Worm (Caenorhabditis elegans): Measurements from ENCODE around the gene clec-72.

DNA sequence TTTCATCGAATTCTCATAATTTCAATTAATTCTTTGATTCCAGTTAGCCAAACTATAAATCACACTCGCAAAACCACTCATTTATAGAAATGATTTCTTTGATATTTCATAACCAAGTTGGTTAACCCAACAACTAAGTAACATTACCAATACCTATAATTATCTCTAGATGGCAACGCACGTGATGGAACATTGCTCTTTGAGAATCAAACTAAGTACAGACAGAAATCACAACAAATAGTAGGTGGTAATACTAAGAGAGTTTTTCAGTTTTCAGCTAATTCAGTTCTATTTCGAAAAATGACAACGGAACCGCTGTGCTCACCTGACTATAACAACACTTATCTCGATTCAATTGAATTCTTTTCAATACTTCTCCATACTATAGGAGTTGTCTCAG, 37.0 kb downstream of the clec-72 start, which contains the start of gene srh-223:
- no peak for TF ChIP-seq dve-1 (tag; optimal IDR thresholded peaks at IDR 0.05)
- no peak for TF ChIP-seq nfya-1 (tag; optimal IDR thresholded peaks at IDR 0.05)
- TF ChIP-seq fax-1 (tag; optimal IDR thresholded peaks at IDR 0.05) = no peak
- TF ChIP-seq fkh-6 (tag; optimal IDR thresholded peaks at IDR 0.05) = no peak
- TF ChIP-seq pat-9 (tag; optimal IDR thresholded peaks at IDR 0.05) = no peak
- TF ChIP-seq ama-1 (optimal IDR thresholded peaks at IDR 0.05) = no peak
- TF ChIP-seq tbx-2 (tag; optimal IDR thresholded peaks at IDR 0.05) = no peak
- no peak for TF ChIP-seq odd-2 (tag; optimal IDR thresholded peaks at IDR 0.05)
- no peak for TF ChIP-seq ets-4 (tag; optimal IDR thresholded peaks at IDR 0.05)
- TF ChIP-seq pros-1 (tag; optimal IDR thresholded peaks at IDR 0.05) = no peak

Measured in whole organism, late embryonic.